Fruit fly (Drosophila melanogaster) whole organism, embryonic: ENCODE data around the gene Dbp21E2.

Source experiments
- Atf-2 ChIP-seq: fragments of 200-800 bp; sonication (Bioruptor generic); optimal IDR thresholded peaks from 2 replicates; lab custom pipeline; 2016; ENCODE audit warnings: missing biosample characterization, missing genetic modification characterization
- B-H1 ChIP-seq: fragments of 200-800 bp; sonication (Bioruptor generic); IDR thresholded peaks from 3 replicates; pipeline ENCODE4 v1.3.6; 2022; ENCODE audit warnings: missing biosample characterization, missing genetic modification characterization
- Blimp-1 ChIP-seq: fragments of 200-800 bp; sonication (Bioruptor generic); optimal IDR thresholded peaks from 3 replicates; lab custom pipeline; 2018; ENCODE audit warnings: missing biosample characterization, missing genetic modification characterization, mild to moderate bottlenecking, moderate library complexity, missing genetic modification reagents
- CG10431 ChIP-seq: fragments of 200-800 bp; sonication (Bioruptor generic); optimal IDR thresholded peaks from 3 replicates; lab custom pipeline; 2018; ENCODE audit warnings: missing biosample characterization, mild to moderate bottlenecking, missing genetic modification characterization
- CG11085 ChIP-seq: fragments of 200-800 bp; sonication (Bioruptor generic); IDR thresholded peaks from 2 replicates; pipeline ENCODE4 v1.3.6; 2022; ENCODE audit warnings: missing biosample characterization, missing genetic modification characterization
- CG12104 ChIP-seq: fragments of 200-800 bp; sonication (Bioruptor generic); optimal IDR thresholded peaks from 3 replicates; lab custom pipeline; 2016; ENCODE audit warnings: missing biosample characterization, missing genetic modification characterization
- CG12236 ChIP-seq: fragments of 200-800 bp; sonication (Bioruptor generic); optimal IDR thresholded peaks from 2 replicates; lab custom pipeline; 2016; ENCODE audit warnings: missing biosample characterization, missing genetic modification characterization
- CG12391 ChIP-seq: fragments of 200-800 bp; sonication (Bioruptor generic); optimal IDR thresholded peaks from 3 replicates; lab custom pipeline; 2018; ENCODE audit warnings: missing biosample characterization, mild to moderate bottlenecking, missing genetic modification characterization, moderate library complexity
- CG13775 ChIP-seq: fragments of 200-800 bp; sonication (Bioruptor generic); optimal IDR thresholded peaks from 3 replicates; lab custom pipeline; 2017; ENCODE audit warnings: missing biosample characterization, mild to moderate bottlenecking, missing genetic modification characterization
- CG17186 ChIP-seq: fragments of 200-800 bp; sonication (Bioruptor generic); optimal IDR thresholded peaks from 3 replicates; lab custom pipeline; 2017; ENCODE audit warnings: missing biosample characterization, missing genetic modification reagents, missing genetic modification characterization
- CG17361 ChIP-seq: fragments of 200-800 bp; sonication (Bioruptor generic); IDR thresholded peaks from 3 replicates; pipeline ENCODE4 v1.3.6; 2022; ENCODE audit warnings: missing biosample characterization, missing genetic modification characterization
- CG2116 ChIP-seq: fragments of 200-800 bp; sonication (Bioruptor generic); optimal IDR thresholded peaks from 3 replicates; lab custom pipeline; 2018; ENCODE audit warnings: missing biosample characterization, mild to moderate bottlenecking, missing genetic modification characterization
- CG32532 ChIP-seq: fragments of 200-800 bp; sonication (Bioruptor generic); IDR thresholded peaks from 2 replicates; pipeline ENCODE4 v1.3.6; 2022; ENCODE audit warnings: missing biosample characterization, missing genetic modification characterization
- CG32767 ChIP-seq: fragments of 200-800 bp; sonication (Bioruptor generic); IDR thresholded peaks from 2 replicates; pipeline ENCODE4 v1.3.6; 2022; ENCODE audit warnings: missing biosample characterization, missing genetic modification characterization
- CG3838 ChIP-seq: fragments of 200-800 bp; sonication (Bioruptor generic); optimal IDR thresholded peaks from 3 replicates; lab custom pipeline; 2016; ENCODE audit warnings: missing biosample characterization, missing genetic modification characterization
- CG3847 ChIP-seq: fragments of 200-800 bp; sonication (Bioruptor generic); IDR thresholded peaks from 2 replicates; pipeline ENCODE4 v1.3.6; 2022; ENCODE audit warnings: missing biosample characterization, missing genetic modification characterization
- CG6175 ChIP-seq: fragments of 200-800 bp; sonication (Bioruptor generic); IDR thresholded peaks from 3 replicates; pipeline ENCODE4 v1.3.6; 2022; ENCODE audit warnings: missing biosample characterization, missing genetic modification characterization
- CG7357 ChIP-seq: fragments of 200-800 bp; sonication (Bioruptor generic); IDR thresholded peaks from 3 replicates; pipeline ENCODE4 v1.3.6; 2022; ENCODE audit warnings: missing biosample characterization, missing genetic modification characterization
- CG9797 ChIP-seq: fragments of 200-800 bp; sonication (Bioruptor generic); optimal IDR thresholded peaks from 3 replicates; lab custom pipeline; 2018; ENCODE audit warnings: missing biosample characterization, mild to moderate bottlenecking, missing genetic modification characterization
- CHES-1-like ChIP-seq: fragments of 200-800 bp; sonication (Bioruptor generic); optimal IDR thresholded peaks from 2 replicates; lab custom pipeline; 2016; ENCODE audit warnings: missing biosample characterization, missing genetic modification characterization
- CrebB ChIP-seq: fragments of 200-800 bp; sonication (Bioruptor generic); optimal IDR thresholded peaks from 3 replicates; lab custom pipeline; 2018; ENCODE audit warnings: missing biosample characterization, mild to moderate bottlenecking, missing genetic modification characterization
- Dfd ChIP-seq, 2 experiments: fragments of >200 bp; optimal IDR thresholded peaks; 2 replicates each; lab custom pipeline; 2017; ENCODE audit warnings: missing biosample characterization in 2 of 2, missing genetic modification characterization in 2 of 2
- H2.0 ChIP-seq: fragments of 200-800 bp; sonication (Bioruptor generic); IDR thresholded peaks from 2 replicates; pipeline ENCODE4 v1.3.6; 2022; ENCODE audit warnings: missing biosample characterization, missing genetic modification characterization
- HLHmδ ChIP-seq: fragments of 200-800 bp; sonication (Bioruptor generic); optimal IDR thresholded peaks from 2 replicates; lab custom pipeline; 2018; ENCODE audit warnings: missing biosample characterization, mild to moderate bottlenecking, missing genetic modification characterization, moderate library complexity
- HmgZ ChIP-seq: fragments of 200-800 bp; sonication (Bioruptor generic); optimal IDR thresholded peaks from 2 replicates; lab custom pipeline; 2018; ENCODE audit warnings: missing biosample characterization, mild to moderate bottlenecking, missing genetic modification characterization
- Hr39 ChIP-seq: fragments of >200 bp; optimal IDR thresholded peaks from 2 replicates; lab custom pipeline; 2017
- Mes4 ChIP-seq: fragments of 200-800 bp; sonication (Bioruptor generic); optimal IDR thresholded peaks from 2 replicates; lab custom pipeline; 2016; ENCODE audit warnings: missing biosample characterization, missing genetic modification characterization
- NFAT ChIP-seq: fragments of 200-800 bp; sonication (Bioruptor generic); IDR thresholded peaks from 2 replicates; pipeline ENCODE4 v1.3.6; 2022; ENCODE audit warnings: missing biosample characterization, missing genetic modification characterization
- Nf-YB ChIP-seq: fragments of 200-800 bp; sonication (Bioruptor generic); optimal IDR thresholded peaks from 3 replicates; lab custom pipeline; 2019; ENCODE audit warnings: missing biosample characterization, mild to moderate bottlenecking, missing genetic modification characterization, moderate library complexity
- Nf-YC ChIP-seq: fragments of 200-800 bp; optimal IDR thresholded peaks from 3 replicates; lab custom pipeline; 2019; ENCODE audit warnings: missing biosample characterization, mild to moderate bottlenecking, missing genetic modification characterization, moderate library complexity
- PHDP ChIP-seq: fragments of 200-800 bp; sonication (Bioruptor generic); optimal IDR thresholded peaks from 3 replicates; lab custom pipeline; 2018; ENCODE audit warnings: missing biosample characterization, mild to moderate bottlenecking, missing genetic modification characterization, moderate library complexity
- Sox102F ChIP-seq: fragments of 200-800 bp; sonication (Bioruptor generic); optimal IDR thresholded peaks from 2 replicates; lab custom pipeline; 2018; ENCODE audit warnings: missing biosample characterization, mild to moderate bottlenecking, missing genetic modification characterization, moderate library complexity
- TFAM ChIP-seq: fragments of 200-800 bp; sonication (Bioruptor generic); optimal IDR thresholded peaks from 2 replicates; lab custom pipeline; 2017; ENCODE audit warnings: missing biosample characterization, missing genetic modification characterization, inconsistent platforms
- ac ChIP-seq: fragments of 200-800 bp; sonication (Bioruptor generic); optimal IDR thresholded peaks from 3 replicates; lab custom pipeline; 2017; ENCODE audit warnings: missing biosample characterization, mild to moderate bottlenecking, missing genetic modification characterization
- bigmax ChIP-seq: fragments of 200-800 bp; sonication (Bioruptor generic); optimal IDR thresholded peaks from 2 replicates; lab custom pipeline; 2018; ENCODE audit warnings: missing biosample characterization, mild to moderate bottlenecking, missing genetic modification characterization
- cg ChIP-seq: fragments of 200-800 bp; sonication (Bioruptor generic); optimal IDR thresholded peaks from 3 replicates; lab custom pipeline; 2019; ENCODE audit warnings: missing biosample characterization, mild to moderate bottlenecking, missing genetic modification characterization, moderate library complexity
- danr ChIP-seq: fragments of 200-800 bp; sonication (Bioruptor generic); IDR thresholded peaks from 2 replicates; pipeline ENCODE4 v1.3.6; 2022; ENCODE audit warnings: missing biosample characterization, missing genetic modification characterization
- gt ChIP-seq: fragments of 200-800 bp; sonication (Bioruptor generic); IDR thresholded peaks from 2 replicates; pipeline ENCODE4 v1.3.6; 2022; ENCODE audit warnings: missing biosample characterization, missing genetic modification characterization
- h ChIP-seq: fragments of >200 bp; optimal IDR thresholded peaks from 2 replicates; lab custom pipeline; 2017
- kah ChIP-seq: fragments of 200-800 bp; sonication (Bioruptor generic); optimal IDR thresholded peaks from 2 replicates; lab custom pipeline; 2018; ENCODE audit warnings: missing biosample characterization, mild to moderate bottlenecking, missing genetic modification characterization
- knrl ChIP-seq: fragments of 200-800 bp; sonication (Bioruptor generic); IDR thresholded peaks from 3 replicates; pipeline ENCODE4 v1.3.6; 2022; ENCODE audit warnings: missing biosample characterization, missing genetic modification characterization; ENCODE audit not compliant: partially characterized antibody
- lab ChIP-seq: fragments of 200-800 bp; sonication (Bioruptor generic); optimal IDR thresholded peaks from 3 replicates; lab custom pipeline; 2017; ENCODE audit warnings: missing biosample characterization, missing genetic modification characterization, mild to moderate bottlenecking, moderate library complexity, missing genetic modification reagents
- lilli ChIP-seq: fragments of 200-800 bp; sonication (Bioruptor generic); optimal IDR thresholded peaks from 3 replicates; lab custom pipeline; 2016; ENCODE audit warnings: missing biosample characterization, missing genetic modification characterization
- lola ChIP-seq, 3 experiments: fragments of >200 bp in 2 of 3; fragments of 200-800 bp in 1 of 3; sonication (Bioruptor generic) in 1 of 3; optimal IDR thresholded peaks; 2 replicates each; lab custom pipeline; 2017 to 2019; ENCODE audit warnings: missing biosample characterization in 3 of 3, missing genetic modification characterization in 3 of 3, mild to moderate bottlenecking in 1 of 3, moderate library complexity in 1 of 3
- onecut ChIP-seq: fragments of 200-800 bp; sonication (Bioruptor generic); IDR thresholded peaks from 2 replicates; pipeline ENCODE4 v1.3.6; 2022; ENCODE audit warnings: missing biosample characterization, missing genetic modification characterization
- ranshi ChIP-seq: fragments of 200-800 bp; sonication (Bioruptor generic); IDR thresholded peaks from 2 replicates; pipeline ENCODE4 v1.3.6; 2022; ENCODE audit warnings: missing biosample characterization, missing genetic modification characterization
- slou ChIP-seq: fragments of 200-800 bp; sonication (Bioruptor generic); optimal IDR thresholded peaks from 3 replicates; lab custom pipeline; 2016; ENCODE audit warnings: missing biosample characterization, missing genetic modification characterization
- ssp ChIP-seq: fragments of 200-800 bp; sonication (Bioruptor generic); IDR thresholded peaks from 2 replicates; pipeline ENCODE4 v1.3.6; 2022; ENCODE audit warnings: missing biosample characterization, missing genetic modification characterization
- stwl ChIP-seq: fragments of 200-800 bp; sonication (Bioruptor generic); optimal IDR thresholded peaks from 3 replicates; lab custom pipeline; 2018; ENCODE audit warnings: missing biosample characterization, mild to moderate bottlenecking, missing genetic modification characterization, moderate library complexity
- vfl ChIP-seq: fragments of 200-800 bp; sonication (Bioruptor generic); optimal IDR thresholded peaks from 2 replicates; lab custom pipeline; 2016; ENCODE audit warnings: missing biosample characterization, missing genetic modification characterization
- wor ChIP-seq: fragments of 200-800 bp; sonication (Bioruptor generic); IDR thresholded peaks from 2 replicates; pipeline ENCODE4 v1.3.6; 2022; ENCODE audit warnings: missing biosample characterization, missing genetic modification characterization

Gene Dbp21E2

DNA sequence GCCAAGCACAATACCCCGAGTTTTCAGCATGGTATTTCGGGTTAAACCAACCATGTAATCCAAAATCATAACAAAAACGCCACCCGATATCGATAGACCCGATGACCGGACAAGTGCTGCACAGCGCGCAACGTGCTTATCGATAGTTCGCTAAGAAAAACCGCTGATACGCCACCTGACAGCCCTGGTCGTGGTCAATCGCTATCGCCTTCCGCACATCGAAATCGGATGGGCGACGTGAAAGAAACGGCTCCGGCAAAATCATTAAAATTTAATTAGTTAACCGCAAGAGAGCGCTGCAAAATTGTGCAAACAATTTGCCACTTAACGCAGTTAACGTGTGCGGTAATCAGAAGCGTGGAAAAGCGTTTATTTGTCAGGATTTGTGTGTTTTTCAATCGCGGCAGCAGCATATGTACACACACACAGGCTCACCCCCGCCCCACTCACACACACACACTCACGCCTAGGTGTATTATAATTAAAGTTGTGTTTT, 14.4 kb downstream of the Dbp21E2 start, which contains the start of the genes CG3862 and dock (continued):
- TF ChIP-seq CrebB (tag; lab: Kevin White, UChicago) = no peak
- TF ChIP-seq NFAT (GFP tag; lab: Robert Waterston, UW) = peak; percentile 79; the same call in 1 of the 2 replicates
- no peak for TF ChIP-seq CG12236 (GFP tag; lab: Kevin White, UChicago)
- TF ChIP-seq CG6175 (GFP tag; lab: Robert Waterston, UW) = peak; percentile 51; the same call in 1 of the 3 replicates
- TF ChIP-seq CG12391 (tag; lab: Kevin White, UChicago) = peak; percentile 51
- TF ChIP-seq Blimp-1 (GFP tag; lab: Kevin White, UChicago) = peak; percentile 40
- peak; percentile 58 for TF ChIP-seq CG32532
- TF ChIP-seq vfl = peak; percentile 52
- no peak for TF ChIP-seq Hr39
- TF ChIP-seq Dfd (GFP tag; optimal IDR thresholded peaks at IDR 0.05; lab: Kevin White, UChicago) = no peak
- TF ChIP-seq CG13775 = peak; percentile 4
- TF ChIP-seq slou (GFP tag; lab: Kevin White, UChicago) = peak; percentile 6
- peak; percentile 23 for TF ChIP-seq Nf-YB (GFP tag; lab: Kevin White, UChicago)
- no peak for TF ChIP-seq h
- TF ChIP-seq kah (GFP tag; lab: Kevin White, UChicago) = peak; percentile 20
- peak; percentile 88 for TF ChIP-seq CG2116 (GFP tag; lab: Kevin White, UChicago)
- TF ChIP-seq CG32767 (GFP tag; lab: Robert Waterston, UW) = 0 out of 2 replicates have a peak, but pooled peaks have one; percentile 15
- TF ChIP-seq TFAM (GFP tag; lab: Kevin White, UChicago) = no peak
- no peak for TF ChIP-seq wor (GFP tag; lab: Robert Waterston, UW)
- TF ChIP-seq Mes4 = peak; percentile 8
- TF ChIP-seq lilli = peak; percentile 65
- peak; percentile 54 for TF ChIP-seq HLHmδ (GFP tag; lab: Kevin White, UChicago)
- TF ChIP-seq PHDP (tag; lab: Kevin White, UChicago) = peak; percentile 51
- TF ChIP-seq CG7357 (GFP tag; lab: Robert Waterston, UW) = no peak
- peak; percentile 62 for TF ChIP-seq bigmax (GFP tag; lab: Kevin White, UChicago)
- TF ChIP-seq CG10431 (GFP tag; lab: Kevin White, UChicago) = peak; percentile 38
- peak; percentile 49; the same call in 1 of the 2 replicates for TF ChIP-seq ranshi (GFP tag; lab: Robert Waterston, UW)
- TF ChIP-seq lab (GFP tag; lab: Kevin White, UChicago) = peak; percentile 81
- TF ChIP-seq gt (GFP tag; lab: Robert Waterston, UW) = no peak
- TF ChIP-seq danr (GFP tag; lab: Robert Waterston, UW) = no peak
- peak; percentile 40; the same call in 1 of the 2 replicates for TF ChIP-seq CG11085 (GFP tag; lab: Robert Waterston, UW)
- peak in 1 of 3 experiments; percentile 1 for TF ChIP-seq lola (GFP tag; optimal IDR thresholded peaks at IDR 0.05; lab: Kevin White, UChicago)
- no peak for TF ChIP-seq CG3838
- TF ChIP-seq Nf-YC (tag; lab: Kevin White, UChicago) = peak; percentile 57
- peak; percentile 44 for TF ChIP-seq onecut (GFP tag; lab: Robert Waterston, UW)
- TF ChIP-seq ac (GFP tag; lab: Kevin White, UChicago) = no peak
- peak; percentile 75 for TF ChIP-seq stwl (tag; lab: Kevin White, UChicago)
- peak; percentile 10 for TF ChIP-seq Atf-2 (GFP tag; lab: Kevin White, UChicago)
- peak; percentile 95 for TF ChIP-seq cg (GFP tag; lab: Kevin White, UChicago)
- TF ChIP-seq CG17361 (GFP tag; lab: Robert Waterston, UW) = peak; percentile 51; the same call in 2 of the 3 replicates
- TF ChIP-seq ssp (GFP tag; lab: Robert Waterston, UW) = no peak
- TF ChIP-seq knrl (GFP tag; lab: Robert Waterston, UW) = peak; percentile 91
- peak; percentile 58 for TF ChIP-seq CG9797
- TF ChIP-seq H2.0 (GFP tag; lab: Robert Waterston, UW) = no peak; the same call in 1 of the 2 replicates
- peak; percentile 97 for TF ChIP-seq CG17186 (GFP tag; lab: Kevin White, UChicago)
- peak; percentile 82 for TF ChIP-seq CHES-1-like (GFP tag; lab: Kevin White, UChicago)
- TF ChIP-seq Sox102F = no peak
- no peak for TF ChIP-seq B-H1 (GFP tag; lab: Robert Waterston, UW)
- peak; percentile 92 for TF ChIP-seq HmgZ
- TF ChIP-seq CG12104 = no peak
- peak; percentile 66 for TF ChIP-seq CG3847 (GFP tag; lab: Robert Waterston, UW)
